Fruit fly (Drosophila melanogaster) whole organism, prepupa: ENCODE results near the gene PGS1.

Source experiments
- CG10631 ChIP-seq: fragments of 200-800 bp; sonication (Bioruptor generic); optimal IDR thresholded peaks from 2 replicates; lab custom pipeline; 2016; ENCODE audit warnings: missing biosample characterization, missing genetic modification characterization
- CG10669 ChIP-seq: fragments of 200-800 bp; sonication (Bioruptor generic); optimal IDR thresholded peaks from 3 replicates; lab custom pipeline; 2018; ENCODE audit warnings: missing biosample characterization, mild to moderate bottlenecking, missing genetic modification characterization, moderate library complexity
- CG11294 ChIP-seq: fragments of 200-800 bp; sonication (Bioruptor generic); IDR thresholded peaks from 2 replicates; pipeline ENCODE4 v1.3.6; 2022; ENCODE audit warnings: missing biosample characterization, missing genetic modification characterization
- CG11762 ChIP-seq: fragments of 200-800 bp; sonication (Bioruptor generic); optimal IDR thresholded peaks from 3 replicates; lab custom pipeline; 2016; ENCODE audit warnings: missing biosample characterization, missing genetic modification characterization; ENCODE audit not compliant: insufficient read depth
- CG1621 ChIP-seq: fragments of 200-800 bp; sonication (Bioruptor generic); optimal IDR thresholded peaks from 3 replicates; lab custom pipeline; 2018; ENCODE audit warnings: missing biosample characterization, mild to moderate bottlenecking, missing genetic modification characterization
- CG31627 ChIP-seq: fragments of 200-800 bp; sonication (Bioruptor generic); optimal IDR thresholded peaks from 3 replicates; lab custom pipeline; 2016; ENCODE audit warnings: missing biosample characterization, missing genetic modification characterization
- CG34406 ChIP-seq: fragments of 200-800 bp; sonication (Bioruptor generic); optimal IDR thresholded peaks from 3 replicates; lab custom pipeline; 2016; ENCODE audit warnings: missing biosample characterization, missing genetic modification characterization
- CG4318 ChIP-seq: fragments of 200-800 bp; sonication (Bioruptor generic); optimal IDR thresholded peaks from 3 replicates; lab custom pipeline; 2017; ENCODE audit warnings: missing biosample characterization, mild to moderate bottlenecking, missing genetic modification characterization
- CG6163 ChIP-seq: fragments of 200-800 bp; sonication (Bioruptor generic); IDR thresholded peaks from 3 replicates; pipeline ENCODE4 v1.3.6; 2022; ENCODE audit warnings: missing biosample characterization, missing genetic modification characterization
- CG8319 ChIP-seq: fragments of 200-800 bp; sonication (Bioruptor generic); optimal IDR thresholded peaks from 3 replicates; lab custom pipeline; 2016; ENCODE audit warnings: missing biosample characterization, missing genetic modification characterization
- CG8632 ChIP-seq: fragments of 200-800 bp; sonication (Bioruptor generic); optimal IDR thresholded peaks from 3 replicates; lab custom pipeline; 2016; ENCODE audit warnings: missing biosample characterization, missing genetic modification characterization
- Ets96B ChIP-seq: fragments of 200-800 bp; optimal IDR thresholded peaks from 2 replicates; lab custom pipeline; 2019; ENCODE audit warnings: missing biosample characterization, mild to moderate bottlenecking, missing genetic modification characterization, moderate library complexity
- Hr38 ChIP-seq: sonication (Bioruptor generic); optimal IDR thresholded peaks from 2 replicates; lab custom pipeline; 2016; ENCODE audit warnings: missing biosample characterization, missing genetic modification characterization
- Hr39 ChIP-seq: fragments of 200-800 bp; sonication (Bioruptor generic); optimal IDR thresholded peaks from 2 replicates; lab custom pipeline; 2016; ENCODE audit warnings: missing biosample characterization, missing genetic modification characterization
- Lpt ChIP-seq: fragments of 200-800 bp; sonication (Bioruptor generic); optimal IDR thresholded peaks from 3 replicates; lab custom pipeline; 2016; ENCODE audit warnings: missing biosample characterization, missing genetic modification characterization
- Met ChIP-seq: fragments of 200-800 bp; sonication (Bioruptor generic); optimal IDR thresholded peaks from 3 replicates; lab custom pipeline; 2016; ENCODE audit warnings: missing biosample characterization, missing genetic modification characterization
- OdsH ChIP-seq: fragments of 200-800 bp; sonication (Bioruptor generic); optimal IDR thresholded peaks from 3 replicates; lab custom pipeline; 2016; ENCODE audit warnings: missing biosample characterization, missing genetic modification characterization
- Sox14 ChIP-seq: fragments of 200-800 bp; sonication (Bioruptor generic); optimal IDR thresholded peaks from 3 replicates; lab custom pipeline; 2016; ENCODE audit warnings: missing biosample characterization, missing genetic modification characterization
- Sox15 ChIP-seq: fragments of 200-800 bp; sonication (Bioruptor generic); optimal IDR thresholded peaks from 3 replicates; lab custom pipeline; 2016; ENCODE audit warnings: missing biosample characterization, missing genetic modification characterization
- achi ChIP-seq: fragments of 200-800 bp; sonication (Bioruptor generic); optimal IDR thresholded peaks from 3 replicates; lab custom pipeline; 2016; ENCODE audit warnings: missing biosample characterization, missing genetic modification characterization
- cyc ChIP-seq: fragments of 200-800 bp; sonication (Bioruptor generic); optimal IDR thresholded peaks from 3 replicates; lab custom pipeline; 2016; ENCODE audit warnings: missing biosample characterization, missing genetic modification characterization
- dac ChIP-seq: fragments of 200-800 bp; sonication (Bioruptor generic); optimal IDR thresholded peaks from 2 replicates; lab custom pipeline; 2017; ENCODE audit warnings: missing biosample characterization, mild to moderate bottlenecking, missing genetic modification characterization
- dsx ChIP-seq: fragments of 200-800 bp; optimal IDR thresholded peaks from 3 replicates; lab custom pipeline; 2019; ENCODE audit warnings: missing biosample characterization, mild to moderate bottlenecking, missing genetic modification characterization, moderate library complexity; ENCODE audit not compliant: poor library complexity, severe bottlenecking
- fd59A ChIP-seq: fragments of 200-800 bp; sonication (Bioruptor generic); optimal IDR thresholded peaks from 2 replicates; lab custom pipeline; 2017; ENCODE audit warnings: missing biosample characterization, mild to moderate bottlenecking, missing genetic modification characterization, missing genetic modification reagents
- fkh ChIP-seq: fragments of 200-800 bp; sonication (Bioruptor generic); optimal IDR thresholded peaks from 3 replicates; lab custom pipeline; 2017; ENCODE audit warnings: missing biosample characterization, mild to moderate bottlenecking, missing genetic modification characterization, moderate library complexity
- lz ChIP-seq: fragments of 200-800 bp; sonication (Bioruptor generic); optimal IDR thresholded peaks from 3 replicates; lab custom pipeline; 2016; ENCODE audit warnings: missing biosample characterization, missing genetic modification characterization
- net ChIP-seq: fragments of 200-800 bp; sonication (Bioruptor generic); optimal IDR thresholded peaks from 3 replicates; lab custom pipeline; 2016; ENCODE audit warnings: missing biosample characterization, missing genetic modification characterization
- pdm3 ChIP-seq: fragments of 200-800 bp; sonication (Bioruptor generic); optimal IDR thresholded peaks from 3 replicates; lab custom pipeline; 2016; ENCODE audit warnings: missing biosample characterization, missing genetic modification characterization
- spab ChIP-seq: fragments of 200-800 bp; sonication (Bioruptor generic); optimal IDR thresholded peaks from 2 replicates; lab custom pipeline; 2017; ENCODE audit warnings: missing biosample characterization, mild to moderate bottlenecking, missing genetic modification characterization, missing genetic modification reagents
- ss ChIP-seq, 2 experiments: fragments of 200-800 bp; sonication (Bioruptor generic); optimal IDR thresholded peaks; 2 replicates in 1 of 2; 3 replicates in 1 of 2; lab custom pipeline; 2017 to 2018; ENCODE audit warnings: mild to moderate bottlenecking in 2 of 2, missing biosample characterization in 2 of 2, missing genetic modification characterization in 2 of 2, moderate library complexity in 1 of 2
- topi ChIP-seq: fragments of 200-800 bp; sonication (Bioruptor generic); optimal IDR thresholded peaks from 3 replicates; lab custom pipeline; 2016; ENCODE audit warnings: missing biosample characterization, missing genetic modification characterization
- vri ChIP-seq: fragments of 200-800 bp; sonication (Bioruptor generic); optimal IDR thresholded peaks from 3 replicates; lab custom pipeline; 2016; ENCODE audit warnings: missing biosample characterization, mild to moderate bottlenecking, missing genetic modification characterization

PGS1 gene

DNA sequence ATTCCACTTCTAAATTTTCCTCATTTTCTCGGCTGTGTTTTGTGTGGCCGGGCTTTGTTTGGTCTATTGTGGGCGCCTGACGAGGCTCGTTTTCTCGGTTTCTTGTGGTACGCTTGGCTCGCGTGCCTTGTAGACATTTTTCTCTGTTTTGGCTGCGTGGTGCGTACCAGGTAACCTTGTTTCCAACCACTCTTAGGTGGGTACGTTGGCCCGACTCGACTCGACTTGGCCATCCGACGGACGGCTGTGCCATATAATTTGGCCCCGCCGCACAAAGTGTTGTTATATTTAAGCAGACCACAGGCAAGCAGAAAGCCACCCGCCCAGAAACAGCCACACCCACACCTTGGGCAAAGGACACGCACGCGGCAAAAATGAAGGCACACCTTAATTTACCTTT lies 42.3 kb downstream of the PGS1 start:
- TF ChIP-seq Met (GFP tag; lab: Kevin White, UChicago) (no peak), ss (GFP tag; optimal IDR thresholded peaks at IDR 0.05; lab: Kevin White, UChicago) (no peak), fd59A (GFP tag; lab: Kevin White, UChicago) (no peak), lz (GFP tag; lab: Kevin White, UChicago) (no peak), CG11762 (GFP tag; lab: Kevin White, UChicago) (no peak), CG4318 (GFP tag; lab: Kevin White, UChicago) (no peak), Sox14 (GFP tag; lab: Kevin White, UChicago) (no peak), CG8632 (GFP tag; lab: Kevin White, UChicago) (no peak), CG8319 (GFP tag; lab: Kevin White, UChicago) (no peak), Sox15 (GFP tag; lab: Kevin White, UChicago) (no peak), CG11294 (GFP tag; lab: Robert Waterston, UW) (no peak), OdsH (GFP tag; lab: Kevin White, UChicago) (no peak), cyc (GFP tag; lab: Kevin White, UChicago) (no peak), vri (GFP tag; lab: Kevin White, UChicago) (no peak), dsx (GFP tag; lab: Kevin White, UChicago) (no peak), Lpt (GFP tag; lab: Kevin White, UChicago) (no peak)

DNA sequence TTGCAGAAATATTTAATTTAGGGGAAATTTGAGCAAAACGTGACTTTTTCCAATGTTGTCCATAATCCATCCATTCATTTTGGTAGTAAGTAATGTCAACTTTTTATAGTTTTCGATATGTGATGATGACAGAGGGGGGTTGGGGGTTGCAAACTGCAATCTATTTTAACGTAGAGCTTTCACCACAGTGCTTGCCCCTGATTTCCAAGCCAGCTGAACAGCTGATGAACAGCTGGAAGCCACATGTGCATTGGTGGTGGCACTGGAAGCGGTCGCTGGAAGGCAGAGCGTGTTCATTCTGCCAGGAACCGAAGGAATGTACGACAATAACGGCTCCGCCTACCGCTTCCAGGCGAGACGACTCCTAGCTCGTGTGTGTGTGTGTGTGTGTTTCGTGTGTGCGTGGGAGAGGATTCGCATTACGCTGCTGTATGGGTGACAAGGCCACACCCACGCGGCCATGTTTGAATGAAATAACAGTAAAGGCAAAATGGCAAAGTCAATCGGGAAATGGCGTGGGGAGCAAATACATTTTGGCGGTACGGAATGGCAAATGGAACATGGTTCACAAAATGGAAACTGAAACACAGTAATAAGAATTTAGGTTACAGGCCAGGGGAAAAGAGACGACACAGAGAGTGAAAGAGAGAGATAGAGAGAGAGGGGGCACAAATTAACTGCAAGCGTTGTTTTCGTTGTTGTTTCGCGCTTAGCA lies 46.8 kb downstream of the PGS1 start:
- TF ChIP-seq Sox15 (GFP tag; lab: Kevin White, UChicago) (no peak), CG10631 (GFP tag; lab: Kevin White, UChicago) (no peak), Ets96B (tag; lab: Kevin White, UChicago) (no peak), achi (GFP tag; lab: Kevin White, UChicago) (no peak), Hr38 (GFP tag; lab: Kevin White, UChicago) (no peak), dac (GFP tag; lab: Kevin White, UChicago) (no peak), CG6163 (GFP tag; lab: Robert Waterston, UW) (no peak)
- TF ChIP-seq, all 60 proteins: peak for 0

DNA sequence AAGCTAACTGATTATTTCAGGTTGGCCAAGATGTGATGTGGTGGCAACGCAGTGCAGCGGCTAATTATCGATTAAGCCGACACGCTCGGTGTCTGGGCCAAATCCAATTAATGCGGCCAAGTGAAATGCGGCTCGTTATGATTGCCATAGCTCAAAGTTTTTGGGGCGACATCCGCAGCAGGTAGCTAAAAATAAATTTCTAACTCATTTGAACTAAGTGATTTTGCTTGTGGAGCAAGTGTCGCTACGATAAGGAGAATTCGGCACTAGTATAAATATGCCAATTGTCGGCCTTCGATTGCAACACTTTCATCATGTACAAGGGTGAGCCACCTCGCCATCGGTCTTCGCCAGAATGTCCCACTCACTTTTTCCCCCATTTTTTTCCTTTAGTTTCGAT lies 50.9 kb downstream of the PGS1 start, which contains the start of gene CG34282:
CG34282 (plus strand) TSS at position 301 of the 400 bp plus-strand sequence.
- TF ChIP-seq lz (GFP tag; lab: Kevin White, UChicago), result no peak
- TF ChIP-seq CG10669, result no peak
- no peak for TF ChIP-seq net (GFP tag; lab: Kevin White, UChicago)
- TF ChIP-seq fkh (GFP tag; lab: Kevin White, UChicago), result no peak
- no peak for TF ChIP-seq spab (GFP tag; lab: Kevin White, UChicago)
- TF ChIP-seq topi, result no peak
- TF ChIP-seq CG8632 (GFP tag; lab: Kevin White, UChicago), result no peak
- TF ChIP-seq CG10631 (GFP tag; lab: Kevin White, UChicago), result no peak
- no peak for TF ChIP-seq Hr39 (GFP tag; lab: Kevin White, UChicago)
- no peak for TF ChIP-seq CG1621 (tag; lab: Kevin White, UChicago)
- TF ChIP-seq CG6163 (GFP tag; lab: Robert Waterston, UW), result no peak
- no peak for TF ChIP-seq CG11762 (GFP tag; lab: Kevin White, UChicago)
- no peak for TF ChIP-seq dac (GFP tag; lab: Kevin White, UChicago)
- no peak for TF ChIP-seq pdm3
- no peak for TF ChIP-seq ss (GFP tag; optimal IDR thresholded peaks at IDR 0.05; lab: Kevin White, UChicago)
- TF ChIP-seq OdsH (GFP tag; lab: Kevin White, UChicago), result no peak
- TF ChIP-seq CG34406 (GFP tag; lab: Kevin White, UChicago), result no peak
- no peak for TF ChIP-seq CG31627 (GFP tag; lab: Kevin White, UChicago)
